Fruit fly (Drosophila melanogaster): ENCODE measurements around the gene MESK4.

dm6 chr3R:16951374-16951773 lies 37.2 kb upstream of the MESK4 start:
- no peak for TF ChIP-seq tj (GFP tag; optimal IDR thresholded peaks at IDR 0.05)
- TF ChIP-seq bab1 (GFP tag; optimal IDR thresholded peaks at IDR 0.05): no peak
- TF ChIP-seq Hr96 (GFP tag; optimal IDR thresholded peaks at IDR 0.05): no peak
- TF ChIP-seq CG11617 (GFP tag; optimal IDR thresholded peaks at IDR 0.05): no peak
- no peak for TF ChIP-seq kay (GFP tag; ENCODE audit: borderline replicate concordance)
- TF ChIP-seq pad (GFP tag; optimal IDR thresholded peaks at IDR 0.05): no peak
- TF ChIP-seq cnc (optimal IDR thresholded peaks at IDR 0.05): no peak
- no peak for TF ChIP-seq CG14711 (tag; optimal IDR thresholded peaks at IDR 0.05)

Measured in whole organism, adult.